Worm (Caenorhabditis elegans): ENCODE measurements around the gene anmt-1.

Gene anmt-1

ce11 chrIII:8710310-8710709 lies 25.7 kb downstream of the anmt-1 start, which contains the start of gene B0303.11:
Gene B0303.11, minus strand, starts transcription at chrIII:8710410.
- TF ChIP-seq blmp-1 (tag; optimal IDR thresholded peaks at IDR 0.05): no peak
- TF ChIP-seq ceh-83 (GFP tag; optimal IDR thresholded peaks at IDR 0.05): no peak
- no peak for TF ChIP-seq nhr-28 (tag; optimal IDR thresholded peaks at IDR 0.05)
- no peak for TF ChIP-seq elt-1 (tag; optimal IDR thresholded peaks at IDR 0.05; ENCODE audit: borderline replicate concordance, insufficient read depth)
- no peak for TF ChIP-seq M03D4.4 (tag; optimal IDR thresholded peaks at IDR 0.05)
- TF ChIP-seq bed-3 (GFP tag; optimal IDR thresholded peaks at IDR 0.05): no peak
- no peak for TF ChIP-seq tbx-8 (GFP tag; optimal IDR thresholded peaks at IDR 0.05)
- no peak for TF ChIP-seq unc-120 (tag; optimal IDR thresholded peaks at IDR 0.05; ENCODE audit: poor library complexity, severe bottlenecking)
- TF ChIP-seq mep-1 (tag; optimal IDR thresholded peaks at IDR 0.05): no peak
- no peak for TF ChIP-seq ceh-39 (tag; optimal IDR thresholded peaks at IDR 0.05)
- no peak for TF ChIP-seq mls-2 (tag; optimal IDR thresholded peaks at IDR 0.05)
- TF ChIP-seq pha-4 (tag; optimal IDR thresholded peaks at IDR 0.05): no peak
- no peak for TF ChIP-seq unc-39 (tag; optimal IDR thresholded peaks at IDR 0.05)
- TF ChIP-seq elt-3 (tag; optimal IDR thresholded peaks at IDR 0.05): no peak
- TF ChIP-seq ztf-11 (tag; optimal IDR thresholded peaks at IDR 0.05): no peak
- TF ChIP-seq nhr-2 (tag; optimal IDR thresholded peaks at IDR 0.05): no peak
- TF ChIP-seq mab-5 (tag; optimal IDR thresholded peaks at IDR 0.05): no peak

DNA sequence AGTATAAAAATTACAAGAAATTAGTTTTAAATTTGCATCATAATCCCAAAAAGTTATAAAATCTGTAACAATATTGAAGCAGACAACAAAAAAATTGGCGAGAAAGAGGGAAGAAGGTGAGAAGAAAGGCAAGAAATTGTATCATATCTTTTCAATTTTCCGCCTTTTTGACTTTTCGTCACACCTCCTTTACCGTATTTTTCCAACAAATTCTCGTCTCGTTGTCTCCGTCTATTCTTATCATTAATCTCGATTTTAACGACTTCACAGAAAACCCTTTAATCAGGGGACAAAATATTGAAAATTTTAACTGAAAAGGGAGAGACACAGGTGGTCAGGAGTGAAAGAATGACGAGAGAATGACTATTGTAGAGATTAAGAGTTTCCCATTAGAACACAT lies 28.4 kb downstream of the anmt-1 start:
- no peak for TF ChIP-seq zip-8 (tag; optimal IDR thresholded peaks at IDR 0.05)
- no peak for TF ChIP-seq cnd-1 (tag; optimal IDR thresholded peaks at IDR 0.05)
- no peak for TF ChIP-seq nhr-76 (tag; optimal IDR thresholded peaks at IDR 0.05)
- TF ChIP-seq mab-5 (tag; optimal IDR thresholded peaks at IDR 0.05): no peak
- TF ChIP-seq lin-32 (GFP tag; optimal IDR thresholded peaks at IDR 0.05): no peak
- no peak for TF ChIP-seq unc-39 (tag; optimal IDR thresholded peaks at IDR 0.05)
- TF ChIP-seq tbx-8 (GFP tag; optimal IDR thresholded peaks at IDR 0.05): no peak
- TF ChIP-seq elt-1 (tag; optimal IDR thresholded peaks at IDR 0.05; ENCODE audit: borderline replicate concordance, insufficient read depth): no peak
- no peak for TF ChIP-seq mep-1 (tag; optimal IDR thresholded peaks at IDR 0.05)
- no peak for TF ChIP-seq ceh-43 (GFP tag; optimal IDR thresholded peaks at IDR 0.05)
- no peak for TF ChIP-seq elt-3 (tag; optimal IDR thresholded peaks at IDR 0.05)
- TF ChIP-seq sptf-1 (tag; optimal IDR thresholded peaks at IDR 0.05): no peak
- no peak for TF ChIP-seq flh-1 (GFP tag; optimal IDR thresholded peaks at IDR 0.05)
- no peak for TF ChIP-seq mls-2 (tag; optimal IDR thresholded peaks at IDR 0.05)
- TF ChIP-seq sem-2 (GFP tag; optimal IDR thresholded peaks at IDR 0.05): no peak
- no peak for TF ChIP-seq lsy-2 (tag; optimal IDR thresholded peaks at IDR 0.05)
- no peak for TF ChIP-seq unc-62 (GFP tag; optimal IDR thresholded peaks at IDR 0.05)
- no peak for TF ChIP-seq nhr-237 (tag; optimal IDR thresholded peaks at IDR 0.05)

- TF ChIP-seq nhr-237 (tag; optimal IDR thresholded peaks at IDR 0.05) (no peak), sptf-1 (tag; optimal IDR thresholded peaks at IDR 0.05) (no peak)
Observed at ce11 chrIII:8716084-8716483, 31.5 kb downstream of the anmt-1 start, which contains the start of gene B0303.14. Gene B0303.14, minus strand, starts transcription at chrIII:8716184.

DNA sequence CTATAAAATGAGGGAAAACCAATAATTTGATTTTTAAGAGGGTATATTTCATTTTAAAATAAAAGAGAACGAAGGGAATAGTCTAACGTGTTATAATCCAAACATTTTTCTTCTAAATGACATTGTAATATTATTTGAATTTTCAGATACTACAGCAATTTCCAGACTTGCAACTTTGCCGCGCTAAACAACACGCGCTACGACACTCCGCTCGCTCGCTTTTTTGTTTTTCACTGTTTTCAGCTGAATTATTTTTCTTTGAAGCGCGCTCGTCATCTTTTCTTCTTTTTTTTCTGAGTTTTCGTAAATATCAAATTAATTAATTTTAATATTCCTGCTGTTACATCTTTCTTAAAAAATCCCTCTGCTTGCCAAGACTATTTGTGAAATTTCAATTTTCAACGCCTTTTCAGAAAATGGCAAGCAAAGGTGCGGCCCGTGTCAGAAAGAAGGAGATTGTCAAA lies 32.7 kb downstream of the anmt-1 start, which contains the start of gene mrpl-11:
TSS of gene mrpl-11 (plus strand) at position 414 of the 464 bp plus-strand sequence.
- TF ChIP-seq unc-120 (tag; optimal IDR thresholded peaks at IDR 0.05; ENCODE audit: poor library complexity, severe bottlenecking) (no peak), mep-1 (tag; optimal IDR thresholded peaks at IDR 0.05) (no peak), ceh-43 (GFP tag; optimal IDR thresholded peaks at IDR 0.05) (no peak), unc-39 (tag; optimal IDR thresholded peaks at IDR 0.05) (no peak), nhr-12 (tag; optimal IDR thresholded peaks at IDR 0.05) (no peak)

ce11 chrIII:8718592-8718991 lies 34.0 kb downstream of the anmt-1 start:
- TF ChIP-seq ceh-83 (GFP tag; optimal IDR thresholded peaks at IDR 0.05) (no peak), blmp-1 (tag; optimal IDR thresholded peaks at IDR 0.05) (no peak), pha-4 (tag; optimal IDR thresholded peaks at IDR 0.05) (no peak), ham-2 (GFP tag; optimal IDR thresholded peaks at IDR 0.05) (no peak), ztf-11 (tag; optimal IDR thresholded peaks at IDR 0.05) (no peak), drap-1 (GFP tag; optimal IDR thresholded peaks at IDR 0.05) (no peak), M03D4.4 (tag; optimal IDR thresholded peaks at IDR 0.05) (no peak), nhr-76 (tag; optimal IDR thresholded peaks at IDR 0.05) (no peak), mls-2 (tag; optimal IDR thresholded peaks at IDR 0.05) (no peak), nhr-28 (tag; optimal IDR thresholded peaks at IDR 0.05) (no peak), hlh-1 (tag; optimal IDR thresholded peaks at IDR 0.05) (no peak), flh-1 (GFP tag; optimal IDR thresholded peaks at IDR 0.05) (no peak), snpc-4 (tag; optimal IDR thresholded peaks at IDR 0.05) (no peak), lsy-2 (tag; optimal IDR thresholded peaks at IDR 0.05) (no peak), sptf-1 (tag; optimal IDR thresholded peaks at IDR 0.05) (no peak), mab-5 (tag; optimal IDR thresholded peaks at IDR 0.05) (no peak), nhr-237 (tag; optimal IDR thresholded peaks at IDR 0.05) (no peak), cnd-1 (tag; optimal IDR thresholded peaks at IDR 0.05) (no peak), elt-1 (tag; optimal IDR thresholded peaks at IDR 0.05; ENCODE audit: borderline replicate concordance, insufficient read depth) (no peak), sem-2 (GFP tag; optimal IDR thresholded peaks at IDR 0.05) (no peak)

All from whole organism, mixed stage, embryonic.